Fruit fly (Drosophila melanogaster): ENCODE data around the gene CG3792.

CG3792 gene

DNA sequence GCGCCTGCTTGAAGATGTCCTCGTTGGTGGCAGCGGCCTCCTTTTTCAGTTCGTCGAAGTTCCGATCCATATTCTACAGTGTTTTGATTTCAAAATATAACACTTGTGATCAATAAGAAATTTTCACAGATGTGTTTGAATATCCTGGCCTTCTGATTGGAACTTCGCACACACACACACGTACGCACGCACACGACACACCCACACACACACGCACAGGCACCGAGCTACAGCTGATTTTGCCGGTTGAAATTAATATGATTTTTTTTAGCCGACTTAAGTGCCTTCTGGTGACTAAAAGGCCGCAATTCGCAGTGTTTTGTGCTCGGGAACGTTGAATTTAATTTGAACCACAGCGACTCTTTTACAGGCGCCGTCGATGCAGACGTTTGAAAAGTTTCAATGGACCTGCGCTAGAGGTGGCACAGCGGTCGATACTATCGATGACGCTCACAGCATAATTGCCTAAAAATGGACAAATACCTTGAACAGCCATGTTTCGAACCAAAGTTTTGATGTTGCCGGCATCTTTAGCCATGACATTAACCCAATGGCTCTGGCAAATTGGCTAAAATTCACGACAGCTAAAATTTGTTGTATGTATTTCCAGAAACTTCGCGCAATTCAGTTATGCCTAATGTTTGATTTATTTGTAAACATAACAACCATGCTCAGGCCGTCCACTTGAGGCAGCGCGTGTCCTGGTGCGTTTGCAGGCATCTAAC lies 32.4 kb downstream of the CG3792 start, which contains the start of gene Rtnl1 (continued):
- TF ChIP-seq Hr51 (GFP tag; optimal IDR thresholded peaks at IDR 0.05), result peak; percentile 3 to 15
- peak; percentile 87 to 98 for TF ChIP-seq insv (GFP tag; optimal IDR thresholded peaks at IDR 0.05)
- no peak for TF ChIP-seq sr (GFP tag; IDR thresholded peaks at IDR 0.05)
- no peak for TF ChIP-seq Awh (GFP tag; IDR thresholded peaks at IDR 0.05)
- peak; percentile 88 for TF ChIP-seq CG1603 (tag; optimal IDR thresholded peaks at IDR 0.05)
- TF ChIP-seq sna (GFP tag; IDR thresholded peaks at IDR 0.05; ENCODE audit: partially characterized antibody), result peak; percentile 82
- no peak for TF ChIP-seq Taf1 (GFP tag; IDR thresholded peaks at IDR 0.05)
- TF ChIP-seq CG2120 (GFP tag; optimal IDR thresholded peaks at IDR 0.05), result peak; percentile 47
- TF ChIP-seq dan (GFP tag; IDR thresholded peaks at IDR 0.05), result no peak
- no peak for TF ChIP-seq CG8089 (GFP tag; optimal IDR thresholded peaks at IDR 0.05)
- peak; percentile 10 for TF ChIP-seq CG6654 (GFP tag; optimal IDR thresholded peaks at IDR 0.05)
- TF ChIP-seq slp2 (GFP tag; optimal IDR thresholded peaks at IDR 0.05), result no peak
- no peak for TF ChIP-seq kay (GFP tag; optimal IDR thresholded peaks at IDR 0.05)
- TF ChIP-seq en (GFP tag; optimal IDR thresholded peaks at IDR 0.05), result no peak
- peak; percentile 94 for TF ChIP-seq hkb (optimal IDR thresholded peaks at IDR 0.05)
- TF ChIP-seq hkb (GFP tag; IDR thresholded peaks at IDR 0.05), result no peak; the same call in 1 of the 2 replicates
- TF ChIP-seq CG9876 (GFP tag; optimal IDR thresholded peaks at IDR 0.05), result peak; percentile 59
- TF ChIP-seq CG17829 (tag; optimal IDR thresholded peaks at IDR 0.05), result peak; percentile 68
- TF ChIP-seq CG11560 (tag; IDR thresholded peaks at IDR 0.05), result 0 out of 3 replicates have a peak, but pooled peaks have one; percentile 9
- peak; percentile 20 for TF ChIP-seq CG8924 (tag; optimal IDR thresholded peaks at IDR 0.05)
- no peak for TF ChIP-seq CG17912 (GFP tag; optimal IDR thresholded peaks at IDR 0.05)
- TF ChIP-seq ewg (GFP tag; optimal IDR thresholded peaks at IDR 0.05), result peak; percentile 100
- TF ChIP-seq CG3847 (GFP tag; IDR thresholded peaks at IDR 0.05), result peak; percentile 55; the same call in 1 of the 2 replicates
- no peak for TF ChIP-seq Usf (GFP tag; optimal IDR thresholded peaks at IDR 0.05)
- TF ChIP-seq tup (GFP tag; optimal IDR thresholded peaks at IDR 0.05), result no peak
- peak; percentile 50; the same call in 1 of the 2 replicates for TF ChIP-seq Rfx (GFP tag; IDR thresholded peaks at IDR 0.05)
- TF ChIP-seq sc (optimal IDR thresholded peaks at IDR 0.05), result no peak
- no peak for TF ChIP-seq sc (GFP tag; optimal IDR thresholded peaks at IDR 0.05)
- TF ChIP-seq MESR4 (GFP tag; optimal IDR thresholded peaks at IDR 0.05), result peak; percentile 77
- TF ChIP-seq ab (GFP tag; optimal IDR thresholded peaks at IDR 0.05), result no peak
- TF ChIP-seq al (GFP tag; IDR thresholded peaks at IDR 0.05), result peak; percentile 37; the same call in 1 of the 2 replicates
- TF ChIP-seq NC2β (GFP tag; optimal IDR thresholded peaks at IDR 0.05), result peak; percentile 66
- TF ChIP-seq HmgZ (tag; optimal IDR thresholded peaks at IDR 0.05), result peak; percentile 87
- TF ChIP-seq HmgD (GFP tag; optimal IDR thresholded peaks at IDR 0.05), result peak; percentile 88
- no peak for TF ChIP-seq oc (tag; optimal IDR thresholded peaks at IDR 0.05)
- peak; percentile 11 for TF ChIP-seq ind (GFP tag; optimal IDR thresholded peaks at IDR 0.05)
- peak; percentile 8 for TF ChIP-seq caup (GFP tag; optimal IDR thresholded peaks at IDR 0.05; ENCODE audit: severe bottlenecking)
- no peak for TF ChIP-seq pfk (GFP tag; optimal IDR thresholded peaks at IDR 0.05)
- TF ChIP-seq so (GFP tag; IDR thresholded peaks at IDR 0.05), result no peak
- no peak for TF ChIP-seq fd64A (GFP tag; optimal IDR thresholded peaks at IDR 0.05)
- TF ChIP-seq CG17359 (tag; optimal IDR thresholded peaks at IDR 0.05), result no peak
- TF ChIP-seq CG13123 (GFP tag; optimal IDR thresholded peaks at IDR 0.05), result no peak
- TF ChIP-seq HLH4C (GFP tag; IDR thresholded peaks at IDR 0.05; ENCODE audit: partially characterized antibody), result peak; percentile 82
- no peak for TF ChIP-seq Atf3 (GFP tag; optimal IDR thresholded peaks at IDR 0.05)
- TF ChIP-seq trh (GFP tag; optimal IDR thresholded peaks at IDR 0.05), result no peak
- peak; percentile 33 for TF ChIP-seq CG3995 (GFP tag; optimal IDR thresholded peaks at IDR 0.05)
- no peak for TF ChIP-seq Optix (GFP tag; IDR thresholded peaks at IDR 0.05)
- TF ChIP-seq CG12236 (GFP tag; optimal IDR thresholded peaks at IDR 0.05), result no peak
- 0 out of 3 replicates have a peak, but pooled peaks have one; percentile 12 for TF ChIP-seq dysf (GFP tag; IDR thresholded peaks at IDR 0.05)
- no peak for TF ChIP-seq run (tag; optimal IDR thresholded peaks at IDR 0.05)
